Worm (Caenorhabditis elegans) whole organism, dauer: ENCODE results near the gene W04H10.5.
"Not testable (repeated sequence)": the region's sequence is repeated elsewhere in the genome, so short reads cannot be mapped to it uniquely, and the experiment has no call there.

Source experiments
- unc-62 ChIP-seq: sonication (generic microtip); optimal IDR thresholded peaks from 2 replicates; lab custom pipeline; 2017; ENCODE audit warnings: missing biosample characterization, missing genetic modification reagents, missing genetic modification characterization

The W04H10.5 gene

ce11 chrII:605267-605666 is 866 bp upstream of the W04H10.5 start, which contains the start of gene W04H10.2:
Gene W04H10.2 (plus strand): TSS chrII:605567.
- no peak for TF ChIP-seq unc-62 (GFP tag; lab: Kevin White, UChicago)

ce11 chrII:608341-608740 is 2.2 kb downstream of the W04H10.5 start, which contains the start of gene W04H10.6:
Gene W04H10.6 (minus strand): TSS chrII:608441.
- no peak for TF ChIP-seq unc-62 (GFP tag; lab: Kevin White, UChicago)

ce11 chrII:608757-609156 is 2.6 kb downstream of the W04H10.5 start, which contains the start of gene W04H10.1:
Gene W04H10.1 (plus strand): TSS chrII:609057.
- TF ChIP-seq unc-62 (GFP tag; lab: Kevin White, UChicago), result no peak

ce11 chrII:612361-612760 is 6.2 kb downstream of the W04H10.5 start, which contains the start of gene clec-118:
Gene clec-118 (minus strand): TSS chrII:612461.
- TF ChIP-seq unc-62 (GFP tag; lab: Kevin White, UChicago), result not testable (repeated sequence)

ce11 chrII:614701-615100 is 8.6 kb downstream of the W04H10.5 start:
- TF ChIP-seq unc-62 (GFP tag; lab: Kevin White, UChicago), result no peak

ce11 chrII:621141-621540 is 15.0 kb downstream of the W04H10.5 start:
- no peak for TF ChIP-seq unc-62 (GFP tag; lab: Kevin White, UChicago)

- TF ChIP-seq unc-62 (GFP tag; lab: Kevin White, UChicago), result no peak
Observed at ce11 chrII:622478-622877, 16.3 kb downstream of the W04H10.5 start.

ce11 chrII:624443-624842 is 18.3 kb downstream of the W04H10.5 start, which contains the start of gene T04B8.5:
Gene T04B8.5 (minus strand): TSS chrII:624543.
- TF ChIP-seq unc-62 (GFP tag; lab: Kevin White, UChicago), result no peak

ce11 chrII:625926-626325 is 19.8 kb downstream of the W04H10.5 start:
- TF ChIP-seq unc-62 (GFP tag; lab: Kevin White, UChicago), result no peak

ce11 chrII:627205-627604 is 21.1 kb downstream of the W04H10.5 start, which contains the start of gene arrd-1:
Gene arrd-1 (plus strand): TSS chrII:627505.
- TF ChIP-seq unc-62 (GFP tag; lab: Kevin White, UChicago), result no peak

ce11 chrII:627913-628312 is 21.8 kb downstream of the W04H10.5 start:
- no peak for TF ChIP-seq unc-62 (GFP tag; lab: Kevin White, UChicago)

ce11 chrII:633984-634383 is 27.9 kb downstream of the W04H10.5 start, which contains the start of gene T04B8.1:
Gene T04B8.1 (plus strand): TSS chrII:634284.
- TF ChIP-seq unc-62 (GFP tag; lab: Kevin White, UChicago), result no peak

ce11 chrII:639467-639866 is 33.3 kb downstream of the W04H10.5 start, which contains the start of gene K07E8.6:
Gene K07E8.6 (minus strand): TSS chrII:639567.
- TF ChIP-seq unc-62 (GFP tag; lab: Kevin White, UChicago), result no peak

ce11 chrII:643733-644132 is 37.6 kb downstream of the W04H10.5 start:
- TF ChIP-seq unc-62 (GFP tag; lab: Kevin White, UChicago), result no peak

ce11 chrII:650321-651005 is 44.3 kb downstream of the W04H10.5 start, which contains the start of the genes K07E8.7 and frpr-14:
Gene K07E8.7 (minus strand): TSS chrII:650367.
Gene frpr-14 (plus strand): TSS chrII:650955.
- TF ChIP-seq unc-62 (GFP tag; lab: Kevin White, UChicago), result no peak

ce11 chrII:651324-651723 is 45.2 kb downstream of the W04H10.5 start:
- TF ChIP-seq unc-62 (GFP tag; lab: Kevin White, UChicago), result no peak
